Fruit fly (Drosophila melanogaster) whole organism: ENCODE results near the gene CG7182.

Experiments
- CG8478 ChIP-seq: fragments of >200 bp; optimal IDR thresholded peaks from 2 replicates; lab custom pipeline; 2018; ENCODE audit warnings: inconsistent platforms
- Dll ChIP-seq: fragments of >200 bp; optimal IDR thresholded peaks from 2 replicates; lab custom pipeline; 2017
- EcR ChIP-seq, 2 experiments: fragments of >200 bp; optimal IDR thresholded peaks; 2 replicates each; lab custom pipeline; 2017; ENCODE audit warnings: missing biosample characterization in 2 of 2, missing genetic modification characterization in 2 of 2, missing genetic modification reagents in 2 of 2
- pan ChIP-seq: fragments of >200 bp; optimal IDR thresholded peaks from 2 replicates; lab custom pipeline; 2017
- psq ChIP-seq: fragments of >200 bp; optimal IDR thresholded peaks from 2 replicates; lab custom pipeline; 2017
- usp ChIP-seq: fragments of >200 bp; optimal IDR thresholded peaks from 2 replicates; lab custom pipeline; 2017; ENCODE audit warnings: missing biosample characterization, missing genetic modification characterization, mixed read lengths

CG7182 gene

dm6 chr3L:8346100-8346980, at the start of gene CG7182, which contains the start of gene GAPcenA:
Gene CG7182 (minus strand): TSS chr3L:8346382.
Gene GAPcenA (plus strand): TSS chr3L:8346561.
- TF ChIP-seq CG8478 (no peak), psq (lab: Kevin White, UChicago) (no peak), usp (GFP tag; lab: Kevin White, UChicago) (no peak), Dll (lab: Kevin White, UChicago) (no peak), EcR (GFP tag; optimal IDR thresholded peaks at IDR 0.05; lab: Kevin White, UChicago) (no peak), pan (lab: Kevin White, UChicago) (no peak)

dm6 chr3L:8395630-8396168, 49.5 kb upstream of the CG7182 start, which contains the start of gene CG7120:
Gene CG7120 (plus strand): TSS chr3L:8396000.
- TF ChIP-seq psq (lab: Kevin White, UChicago): no peak
- TF ChIP-seq CG8478: no peak
- no peak for TF ChIP-seq pan (lab: Kevin White, UChicago)
- TF ChIP-seq EcR (GFP tag; optimal IDR thresholded peaks at IDR 0.05; lab: Kevin White, UChicago): no peak
- TF ChIP-seq usp (GFP tag; lab: Kevin White, UChicago): no peak
- no peak for TF ChIP-seq Dll (lab: Kevin White, UChicago)

dm6 chr3L:8394944-8395343, 48.8 kb upstream of the CG7182 start:
- TF ChIP-seq Dll (lab: Kevin White, UChicago) (no peak), EcR (GFP tag; optimal IDR thresholded peaks at IDR 0.05; lab: Kevin White, UChicago) (no peak), pan (lab: Kevin White, UChicago) (no peak), psq (lab: Kevin White, UChicago) (no peak), usp (GFP tag; lab: Kevin White, UChicago) (no peak)

dm6 chr3L:8394132-8394531, 48.0 kb upstream of the CG7182 start:
- no peak for TF ChIP-seq EcR (GFP tag; optimal IDR thresholded peaks at IDR 0.05; lab: Kevin White, UChicago)
- TF ChIP-seq CG8478: no peak
- no peak for TF ChIP-seq usp (GFP tag; lab: Kevin White, UChicago)
- TF ChIP-seq Dll (lab: Kevin White, UChicago): no peak
- TF ChIP-seq pan (lab: Kevin White, UChicago): no peak
- no peak for TF ChIP-seq psq (lab: Kevin White, UChicago)

- TF ChIP-seq psq (lab: Kevin White, UChicago): no peak
- no peak for TF ChIP-seq CG8478
- TF ChIP-seq Dll (lab: Kevin White, UChicago): no peak
- no peak for TF ChIP-seq usp (GFP tag; lab: Kevin White, UChicago)
- no peak for TF ChIP-seq EcR (GFP tag; optimal IDR thresholded peaks at IDR 0.05; lab: Kevin White, UChicago)
- no peak for TF ChIP-seq pan (lab: Kevin White, UChicago)
Observed at dm6 chr3L:8393549-8393948, 47.4 kb upstream of the CG7182 start, which contains the start of gene Jon66Cii. Gene Jon66Cii (minus strand): TSS chr3L:8393649.

- TF ChIP-seq EcR (GFP tag; optimal IDR thresholded peaks at IDR 0.05; lab: Kevin White, UChicago) (no peak), Dll (lab: Kevin White, UChicago) (no peak), pan (lab: Kevin White, UChicago) (no peak), usp (GFP tag; lab: Kevin White, UChicago) (no peak), psq (lab: Kevin White, UChicago) (no peak), CG8478 (no peak)
Observed at dm6 chr3L:8391240-8391639, 45.1 kb upstream of the CG7182 start, which contains the start of gene Jon66Ci. Gene Jon66Ci (plus strand): TSS chr3L:8391540.

dm6 chr3L:8385055-8385454, 38.9 kb upstream of the CG7182 start:
- no peak for TF ChIP-seq CG8478
- TF ChIP-seq pan (lab: Kevin White, UChicago): no peak
- TF ChIP-seq psq (lab: Kevin White, UChicago): no peak
- TF ChIP-seq usp (GFP tag; lab: Kevin White, UChicago): no peak
- TF ChIP-seq EcR (GFP tag; optimal IDR thresholded peaks at IDR 0.05; lab: Kevin White, UChicago): no peak
- no peak for TF ChIP-seq Dll (lab: Kevin White, UChicago)

dm6 chr3L:8383968-8384367, 37.8 kb upstream of the CG7182 start:
- TF ChIP-seq pan (lab: Kevin White, UChicago): no peak
- no peak for TF ChIP-seq EcR (GFP tag; optimal IDR thresholded peaks at IDR 0.05; lab: Kevin White, UChicago)
- TF ChIP-seq usp (GFP tag; lab: Kevin White, UChicago): no peak
- TF ChIP-seq psq (lab: Kevin White, UChicago): no peak
- TF ChIP-seq CG8478: no peak
- no peak for TF ChIP-seq Dll (lab: Kevin White, UChicago)

- TF ChIP-seq usp (GFP tag; lab: Kevin White, UChicago): no peak
- TF ChIP-seq EcR (GFP tag; optimal IDR thresholded peaks at IDR 0.05; lab: Kevin White, UChicago): no peak
- no peak for TF ChIP-seq pan (lab: Kevin White, UChicago)
- TF ChIP-seq psq (lab: Kevin White, UChicago): no peak
- no peak for TF ChIP-seq Dll (lab: Kevin White, UChicago)
- no peak for TF ChIP-seq CG8478
Observed at dm6 chr3L:8379161-8379560, 33.0 kb upstream of the CG7182 start.

dm6 chr3L:8374107-8374506, 27.9 kb upstream of the CG7182 start:
- TF ChIP-seq Dll (lab: Kevin White, UChicago): no peak
- TF ChIP-seq CG8478: no peak
- no peak for TF ChIP-seq usp (GFP tag; lab: Kevin White, UChicago)
- TF ChIP-seq psq (lab: Kevin White, UChicago): no peak
- no peak for TF ChIP-seq EcR (GFP tag; optimal IDR thresholded peaks at IDR 0.05; lab: Kevin White, UChicago)
- TF ChIP-seq pan (lab: Kevin White, UChicago): no peak

- no peak for TF ChIP-seq pan (lab: Kevin White, UChicago)
- TF ChIP-seq Dll (lab: Kevin White, UChicago): peak; percentile 2
Observed at dm6 chr3L:8372035-8372434, 25.9 kb upstream of the CG7182 start, which contains the start of gene ImpE1. Gene ImpE1 (plus strand): TSS chr3L:8372405.
